Worm (Caenorhabditis elegans): ENCODE results near the gene cdf-2.

The cdf-2 gene

ce11 chrX:12500777-12501176, 34.1 kb upstream of the cdf-2 start:
- TF ChIP-seq sea-2 (GFP tag; optimal IDR thresholded peaks at IDR 0.05) (no peak), mdl-1 (tag; optimal IDR thresholded peaks at IDR 0.05) (peak; percentile 2), nhr-11 (tag; optimal IDR thresholded peaks at IDR 0.05) (no peak), nhr-77 (tag; optimal IDR thresholded peaks at IDR 0.05) (no peak), nhr-25 (tag; optimal IDR thresholded peaks at IDR 0.05) (peak; percentile 88), ztf-4 (tag; optimal IDR thresholded peaks at IDR 0.05) (peak; percentile 3), R02D3.7 (tag; optimal IDR thresholded peaks at IDR 0.05) (peak; percentile 50), pqm-1 (tag; optimal IDR thresholded peaks at IDR 0.05) (peak; percentile 100), egl-27 (tag; optimal IDR thresholded peaks at IDR 0.05) (peak; percentile 45), ZK546.5 (tag; optimal IDR thresholded peaks at IDR 0.05) (no peak), lin-39 (tag; optimal IDR thresholded peaks at IDR 0.05) (no peak), ztf-11 (tag; optimal IDR thresholded peaks at IDR 0.05) (no peak), ceh-16 (tag; optimal IDR thresholded peaks at IDR 0.05) (no peak), nhr-76 (tag; optimal IDR thresholded peaks at IDR 0.05) (no peak), ceh-28 (tag; optimal IDR thresholded peaks at IDR 0.05) (peak; percentile 77), elt-2 (tag; optimal IDR thresholded peaks at IDR 0.05) (peak; percentile 99), zag-1 (tag; optimal IDR thresholded peaks at IDR 0.05) (no peak), jun-1 (tag; optimal IDR thresholded peaks at IDR 0.05) (peak; percentile 94), unc-39 (tag; optimal IDR thresholded peaks at IDR 0.05) (no peak), lin-15B (tag; optimal IDR thresholded peaks at IDR 0.05) (no peak), unc-62 (GFP tag; optimal IDR thresholded peaks at IDR 0.05) (no peak), elt-3 (tag; optimal IDR thresholded peaks at IDR 0.05) (peak in 2 of 3 experiments; percentile 4 to 84), tbx-2 (tag; optimal IDR thresholded peaks at IDR 0.05) (peak; percentile 47), ama-1 (optimal IDR thresholded peaks at IDR 0.05) (no peak), mml-1 (tag; optimal IDR thresholded peaks at IDR 0.05) (no peak), fkh-10 (GFP tag; optimal IDR thresholded peaks at IDR 0.05) (no peak), nhr-67 (tag; optimal IDR thresholded peaks at IDR 0.05) (no peak), nhr-28 (tag; optimal IDR thresholded peaks at IDR 0.05) (no peak), ceh-9 (tag; optimal IDR thresholded peaks at IDR 0.05) (no peak), nhr-237 (tag; optimal IDR thresholded peaks at IDR 0.05) (no peak), snpc-4 (tag; optimal IDR thresholded peaks at IDR 0.05) (no peak), nfya-1 (tag; optimal IDR thresholded peaks at IDR 0.05; ENCODE audit: insufficient read depth) (no peak), fos-1 (tag; optimal IDR thresholded peaks at IDR 0.05) (peak; percentile 77), ceh-82 (tag; optimal IDR thresholded peaks at IDR 0.05) (no peak), hmg-11 (tag; optimal IDR thresholded peaks at IDR 0.05) (no peak), eor-1 (tag; optimal IDR thresholded peaks at IDR 0.05) (no peak), skn-1 (tag; optimal IDR thresholded peaks at IDR 0.05) (no peak), aly-2 (tag; optimal IDR thresholded peaks at IDR 0.05) (no peak), fkh-2 (tag; optimal IDR thresholded peaks at IDR 0.05) (no peak), pha-4 (tag; optimal IDR thresholded peaks at IDR 0.05) (peak; percentile 69), elt-1 (tag; optimal IDR thresholded peaks at IDR 0.05) (peak; percentile 94), daf-12 (tag; optimal IDR thresholded peaks at IDR 0.05) (no peak), nhr-12 (tag; optimal IDR thresholded peaks at IDR 0.05) (no peak), nhr-23 (tag; optimal IDR thresholded peaks at IDR 0.05) (peak; percentile 94), nhr-43 (tag; optimal IDR thresholded peaks at IDR 0.05; ENCODE audit: poor library complexity, severe bottlenecking) (peak; percentile 96), lsy-12 (tag; optimal IDR thresholded peaks at IDR 0.05) (peak; percentile 88), egl-5 (tag; optimal IDR thresholded peaks at IDR 0.05) (no peak)

- TF ChIP-seq R02D3.7 (tag; optimal IDR thresholded peaks at IDR 0.05), result no peak
- no peak for TF ChIP-seq jun-1 (tag; optimal IDR thresholded peaks at IDR 0.05)
- TF ChIP-seq lin-39 (tag; optimal IDR thresholded peaks at IDR 0.05), result no peak
- no peak for TF ChIP-seq mdl-1 (tag; optimal IDR thresholded peaks at IDR 0.05)
- TF ChIP-seq pha-4 (tag; optimal IDR thresholded peaks at IDR 0.05), result no peak
- no peak for TF ChIP-seq eor-1 (tag; optimal IDR thresholded peaks at IDR 0.05)
- TF ChIP-seq nhr-23 (tag; optimal IDR thresholded peaks at IDR 0.05), result no peak
- TF ChIP-seq fkh-2 (tag; optimal IDR thresholded peaks at IDR 0.05), result no peak
Observed at ce11 chrX:12492467-12492866, 25.8 kb upstream of the cdf-2 start, which contains the start of gene lips-1. lips-1 (plus strand) TSS chrX:12492767.
